Fruit fly (Drosophila melanogaster): Measurements from ENCODE around the gene Atg3.

Atg3 gene

DNA sequence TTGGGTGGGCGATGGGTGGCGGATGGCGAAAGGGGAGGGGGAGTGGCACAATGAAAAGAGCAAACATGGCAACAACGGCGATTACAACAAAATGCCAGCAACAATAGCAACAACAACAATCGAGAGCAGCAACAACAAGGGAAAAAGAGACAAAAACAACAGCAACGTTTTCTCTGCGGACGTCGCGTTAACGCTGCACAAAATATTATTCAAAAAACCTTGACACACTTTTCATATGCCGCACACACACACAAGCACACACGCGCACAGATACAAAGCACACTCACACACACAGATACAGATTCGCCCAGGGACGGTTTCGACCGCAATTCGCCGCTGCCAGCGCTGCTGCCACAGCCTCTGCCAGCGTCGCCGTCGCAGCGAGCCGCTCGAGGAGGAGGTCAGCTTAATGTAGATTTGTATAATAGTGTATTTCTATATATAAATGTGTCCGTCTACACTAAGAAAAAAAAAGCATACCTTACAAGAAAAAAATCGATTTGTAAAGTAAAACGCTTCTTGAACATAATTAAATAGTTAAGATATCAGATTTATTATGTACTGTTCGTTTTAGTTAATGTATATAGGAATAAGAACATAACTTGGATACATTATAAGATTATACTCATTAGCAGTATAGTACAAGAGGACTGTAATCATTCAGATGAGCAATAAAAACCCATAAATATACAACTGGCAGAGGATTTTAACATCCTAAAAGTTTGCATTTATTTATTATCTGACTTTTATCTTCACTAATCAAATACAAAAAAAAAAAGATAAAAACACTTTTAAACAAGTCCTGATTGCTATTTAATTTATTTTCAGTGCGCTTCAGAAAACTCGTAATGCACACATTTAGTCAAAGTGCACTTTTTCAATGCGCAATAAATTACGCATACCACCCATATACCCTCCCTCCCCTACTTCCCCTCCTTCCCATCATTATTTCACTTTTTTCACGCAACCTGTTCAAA, 33.5 kb downstream of the Atg3 start (continued):
- TF ChIP-seq ci (GFP tag; IDR thresholded peaks at IDR 0.05) (peak; percentile 52; the same call in 1 of the 3 replicates), CG7556 (GFP tag; optimal IDR thresholded peaks at IDR 0.05) (peak; percentile 70), Hmx (GFP tag; optimal IDR thresholded peaks at IDR 0.05) (no peak), CG15696 (tag; optimal IDR thresholded peaks at IDR 0.05) (no peak), tap (tag; optimal IDR thresholded peaks at IDR 0.05) (peak; percentile 42), CG17385 (GFP tag; optimal IDR thresholded peaks at IDR 0.05) (peak; percentile 62), CoRest (tag; optimal IDR thresholded peaks at IDR 0.05) (peak; percentile 82), kah (GFP tag; optimal IDR thresholded peaks at IDR 0.05) (no peak), Dll (GFP tag; IDR thresholded peaks at IDR 0.05; ENCODE audit: partially characterized antibody) (no peak), CG2120 (GFP tag; optimal IDR thresholded peaks at IDR 0.05) (peak; percentile 13), CG12769 (tag; optimal IDR thresholded peaks at IDR 0.05) (peak; percentile 85), ato (GFP tag; IDR thresholded peaks at IDR 0.05; ENCODE audit: partially characterized antibody) (no peak), mam (GFP tag; optimal IDR thresholded peaks at IDR 0.05) (peak; percentile 1), CG2875 (GFP tag; optimal IDR thresholded peaks at IDR 0.05) (no peak), CG17568 (GFP tag; optimal IDR thresholded peaks at IDR 0.05) (peak; percentile 27), CG32532 (GFP tag; IDR thresholded peaks at IDR 0.05) (no peak), Atf-2 (GFP tag; optimal IDR thresholded peaks at IDR 0.05) (peak; percentile 23), Bdp1 (GFP tag; optimal IDR thresholded peaks at IDR 0.05) (no peak), CG1024 (GFP tag; IDR thresholded peaks at IDR 0.05) (no peak), stc (GFP tag; IDR thresholded peaks at IDR 0.05) (peak; percentile 63), CG34224 (GFP tag; IDR thresholded peaks at IDR 0.05; ENCODE audit: partially characterized antibody) (no peak), CG7963 (GFP tag; IDR thresholded peaks at IDR 0.05; ENCODE audit: partially characterized antibody) (no peak), Nf-YB (GFP tag; optimal IDR thresholded peaks at IDR 0.05) (peak; percentile 4), HmgD (GFP tag; optimal IDR thresholded peaks at IDR 0.05) (no peak), Ets65A (GFP tag) (no peak), CG31441 (GFP tag; IDR thresholded peaks at IDR 0.05) (peak; percentile 51; the same call in 1 of the 2 replicates), CG1233 (GFP tag; optimal IDR thresholded peaks at IDR 0.05) (peak; percentile 58), CG12071 (GFP tag; optimal IDR thresholded peaks at IDR 0.05) (no peak), pum (GFP tag; optimal IDR thresholded peaks at IDR 0.05) (no peak), CG43689 (GFP tag; IDR thresholded peaks at IDR 0.05) (no peak), zen (tag; optimal IDR thresholded peaks at IDR 0.05) (peak; percentile 7), gt (GFP tag; IDR thresholded peaks at IDR 0.05) (no peak), oc (tag; optimal IDR thresholded peaks at IDR 0.05) (no peak), MTF-1 (GFP tag; optimal IDR thresholded peaks at IDR 0.05; ENCODE audit: borderline replicate concordance) (no peak), CG14441 (GFP tag; IDR thresholded peaks at IDR 0.05) (peak; percentile 40), CG11723 (GFP tag; optimal IDR thresholded peaks at IDR 0.05) (peak; percentile 14), ERR (GFP tag; optimal IDR thresholded peaks at IDR 0.05) (no peak), Vsx1 (GFP tag; optimal IDR thresholded peaks at IDR 0.05) (no peak), CG3163 (GFP tag; optimal IDR thresholded peaks at IDR 0.05) (no peak), pnt (GFP tag; optimal IDR thresholded peaks at IDR 0.05) (peak; percentile 6), Usf (GFP tag; optimal IDR thresholded peaks at IDR 0.05) (no peak), dmrt11E (tag; optimal IDR thresholded peaks at IDR 0.05) (no peak), CG9609 (GFP tag; optimal IDR thresholded peaks at IDR 0.05) (no peak), gcm (GFP tag; optimal IDR thresholded peaks at IDR 0.05) (peak; percentile 9), Fer2 (tag; optimal IDR thresholded peaks at IDR 0.05) (peak; percentile 14), CG4282 (GFP tag; optimal IDR thresholded peaks at IDR 0.05) (no peak), Aef1 (GFP tag; IDR thresholded peaks at IDR 0.05) (peak; percentile 65), hth (optimal IDR thresholded peaks at IDR 0.05) (no peak), btn (GFP tag; optimal IDR thresholded peaks at IDR 0.05) (no peak)

Data from whole organism, embryonic.